Fruit fly (Drosophila melanogaster) whole organism, adult: ENCODE measurements around the gene Dhc64C.

Source experiments
- CG11617 ChIP-seq: fragments of 200-800 bp; sonication (Bioruptor generic); optimal IDR thresholded peaks from 2 replicates; lab custom pipeline; 2017; ENCODE audit warnings: mild to moderate bottlenecking, missing biosample characterization, missing genetic modification reagents, missing genetic modification characterization
- CG12768 ChIP-seq: fragments of 200-800 bp; sonication (Bioruptor generic); optimal IDR thresholded peaks from 2 replicates; lab custom pipeline; 2017; ENCODE audit warnings: missing biosample characterization, missing genetic modification characterization, mild to moderate bottlenecking, moderate library complexity, missing genetic modification reagents
- CG14711 ChIP-seq: fragments of 200-800 bp; sonication (Bioruptor generic); optimal IDR thresholded peaks from 2 replicates; lab custom pipeline; 2018; ENCODE audit warnings: missing biosample characterization, mild to moderate bottlenecking, missing genetic modification characterization, moderate library complexity
- CG1620 ChIP-seq: fragments of 200-800 bp; sonication (Bioruptor generic); optimal IDR thresholded peaks from 2 replicates; lab custom pipeline; 2016; ENCODE audit warnings: missing biosample characterization, missing genetic modification characterization
- CG33017 ChIP-seq: fragments of 200-800 bp; sonication (Bioruptor generic); optimal IDR thresholded peaks from 2 replicates; lab custom pipeline; 2018; ENCODE audit warnings: missing biosample characterization, mild to moderate bottlenecking, missing genetic modification characterization, moderate library complexity
- CG5204 ChIP-seq: fragments of 200-800 bp; sonication (Bioruptor generic); optimal IDR thresholded peaks from 2 replicates; lab custom pipeline; 2016; ENCODE audit warnings: missing biosample characterization, missing genetic modification characterization
- CG7045 ChIP-seq: fragments of 200-800 bp; sonication (Bioruptor generic); optimal IDR thresholded peaks from 2 replicates; lab custom pipeline; 2017; ENCODE audit warnings: missing biosample characterization, mild to moderate bottlenecking, missing genetic modification characterization
- CG7101 ChIP-seq: fragments of 200-800 bp; sonication (Bioruptor generic); optimal IDR thresholded peaks from 2 replicates; lab custom pipeline; 2018; ENCODE audit warnings: missing biosample characterization, mild to moderate bottlenecking, missing genetic modification characterization, moderate library complexity
- Clk ChIP-seq: fragments of 200-800 bp; sonication (Bioruptor generic); optimal IDR thresholded peaks from 2 replicates; lab custom pipeline; 2017; ENCODE audit warnings: missing biosample characterization, missing genetic modification characterization
- Crg-1 ChIP-seq: fragments of 200-800 bp; sonication (Bioruptor generic); optimal IDR thresholded peaks from 2 replicates; lab custom pipeline; 2016; ENCODE audit warnings: missing biosample characterization, missing genetic modification characterization
- Hr96 ChIP-seq: fragments of 200-800 bp; sonication (Bioruptor generic); optimal IDR thresholded peaks from 2 replicates; lab custom pipeline; 2016; ENCODE audit warnings: missing biosample characterization, missing genetic modification characterization
- Mnt ChIP-seq: fragments of 200-800 bp; sonication (Bioruptor generic); optimal IDR thresholded peaks from 2 replicates; lab custom pipeline; 2016; ENCODE audit warnings: missing biosample characterization, mild to moderate bottlenecking, missing genetic modification characterization
- bab1 ChIP-seq: fragments of 200-800 bp; sonication (Bioruptor generic); optimal IDR thresholded peaks from 3 replicates; lab custom pipeline; 2019; ENCODE audit warnings: missing biosample characterization, mild to moderate bottlenecking, missing genetic modification characterization, moderate library complexity
- cic ChIP-seq: fragments of 200-800 bp; sonication (Bioruptor generic); optimal IDR thresholded peaks from 2 replicates; lab custom pipeline; 2017; ENCODE audit warnings: missing biosample characterization, mild to moderate bottlenecking, missing genetic modification characterization, moderate library complexity
- cnc ChIP-seq, 2 experiments: fragments of >200 bp; optimal IDR thresholded peaks; 2 replicates each; lab custom pipeline; 2017
- kay ChIP-seq: fragments of 200-800 bp; sonication (Bioruptor generic); peaks from one replicate; lab custom pipeline; 2016; ENCODE audit warnings: missing biosample characterization, missing genetic modification characterization, borderline replicate concordance
- ovo ChIP-seq: fragments of 200-800 bp; sonication (Bioruptor generic); optimal IDR thresholded peaks from 2 replicates; lab custom pipeline; 2016; ENCODE audit warnings: missing biosample characterization, missing genetic modification characterization
- pad ChIP-seq: fragments of 200-800 bp; sonication (Bioruptor generic); optimal IDR thresholded peaks from 3 replicates; lab custom pipeline; 2017; ENCODE audit warnings: missing biosample characterization, missing genetic modification characterization, mild to moderate bottlenecking, moderate library complexity, missing genetic modification reagents
- tj ChIP-seq: fragments of 200-800 bp; sonication (Bioruptor generic); optimal IDR thresholded peaks from 3 replicates; lab custom pipeline; 2017; ENCODE audit warnings: missing biosample characterization, mild to moderate bottlenecking, missing genetic modification characterization, moderate library complexity
- toe ChIP-seq: fragments of 200-800 bp; sonication (Bioruptor generic); optimal IDR thresholded peaks from 2 replicates; lab custom pipeline; 2016; ENCODE audit warnings: missing biosample characterization, missing genetic modification characterization

The Dhc64C gene

dm6 chr3L:4852411-4853050, 27.0 kb upstream of the Dhc64C start, which contains the start of gene CG32237:
Gene CG32237, minus strand, starts transcription at chr3L:4852461.
- no peak for TF ChIP-seq Clk (GFP tag; lab: Kevin White, UChicago)

dm6 chr3L:4848066-4848465, 22.6 kb upstream of the Dhc64C start:
- TF ChIP-seq bab1 (GFP tag; lab: Kevin White, UChicago) = no peak
- TF ChIP-seq pad (GFP tag; lab: Kevin White, UChicago) = no peak
- no peak for TF ChIP-seq CG7045 (GFP tag; lab: Kevin White, UChicago)
- TF ChIP-seq cic (GFP tag; lab: Kevin White, UChicago) = no peak
- no peak for TF ChIP-seq cnc (optimal IDR thresholded peaks at IDR 0.05; lab: Kevin White, UChicago)
- TF ChIP-seq toe (GFP tag; lab: Kevin White, UChicago) = no peak
- TF ChIP-seq tj (GFP tag; lab: Kevin White, UChicago) = no peak
- no peak for TF ChIP-seq Crg-1 (GFP tag; lab: Kevin White, UChicago)
- no peak for TF ChIP-seq Hr96 (GFP tag; lab: Kevin White, UChicago)
- TF ChIP-seq CG7101 (tag; lab: Kevin White, UChicago) = no peak
- TF ChIP-seq Mnt (GFP tag; lab: Kevin White, UChicago) = no peak
- TF ChIP-seq CG12768 (GFP tag; lab: Kevin White, UChicago) = no peak
- TF ChIP-seq kay (GFP tag; lab: Kevin White, UChicago) = no peak
- no peak for TF ChIP-seq CG33017 (tag; lab: Kevin White, UChicago)
- no peak for TF ChIP-seq CG11617 (GFP tag; lab: Kevin White, UChicago)
- TF ChIP-seq CG14711 (tag; lab: Kevin White, UChicago) = no peak
- no peak for TF ChIP-seq Clk (GFP tag; lab: Kevin White, UChicago)

- no peak for TF ChIP-seq kay (GFP tag; lab: Kevin White, UChicago)
- no peak for TF ChIP-seq Clk (GFP tag; lab: Kevin White, UChicago)
- no peak for TF ChIP-seq toe (GFP tag; lab: Kevin White, UChicago)
- TF ChIP-seq pad (GFP tag; lab: Kevin White, UChicago) = no peak
- TF ChIP-seq CG5204 (GFP tag; lab: Kevin White, UChicago) = no peak
- no peak for TF ChIP-seq CG7045 (GFP tag; lab: Kevin White, UChicago)
- no peak for TF ChIP-seq CG14711 (tag; lab: Kevin White, UChicago)
- TF ChIP-seq CG7101 (tag; lab: Kevin White, UChicago) = no peak
- TF ChIP-seq Hr96 (GFP tag; lab: Kevin White, UChicago) = no peak
- TF ChIP-seq CG11617 (GFP tag; lab: Kevin White, UChicago) = no peak
- TF ChIP-seq bab1 (GFP tag; lab: Kevin White, UChicago) = no peak
- TF ChIP-seq cnc (optimal IDR thresholded peaks at IDR 0.05; lab: Kevin White, UChicago) = no peak
- TF ChIP-seq ovo (GFP tag; lab: Kevin White, UChicago) = no peak
- no peak for TF ChIP-seq CG33017 (tag; lab: Kevin White, UChicago)
- TF ChIP-seq CG12768 (GFP tag; lab: Kevin White, UChicago) = no peak
Measured at dm6 chr3L:4844792-4845191, 19.3 kb upstream of the Dhc64C start.

- TF ChIP-seq cnc (optimal IDR thresholded peaks at IDR 0.05; lab: Kevin White, UChicago) (no peak), ovo (GFP tag; lab: Kevin White, UChicago) (no peak), CG12768 (GFP tag; lab: Kevin White, UChicago) (no peak), CG5204 (GFP tag; lab: Kevin White, UChicago) (no peak), pad (GFP tag; lab: Kevin White, UChicago) (no peak), CG7101 (tag; lab: Kevin White, UChicago) (no peak), CG1620 (no peak), CG33017 (tag; lab: Kevin White, UChicago) (no peak), tj (GFP tag; lab: Kevin White, UChicago) (no peak), Clk (GFP tag; lab: Kevin White, UChicago) (no peak), kay (GFP tag; lab: Kevin White, UChicago) (no peak), Mnt (GFP tag; lab: Kevin White, UChicago) (no peak), CG7045 (GFP tag; lab: Kevin White, UChicago) (no peak), Crg-1 (GFP tag; lab: Kevin White, UChicago) (no peak), bab1 (GFP tag; lab: Kevin White, UChicago) (no peak), toe (GFP tag; lab: Kevin White, UChicago) (no peak), CG11617 (GFP tag; lab: Kevin White, UChicago) (no peak)
Measured at dm6 chr3L:4843428-4843827, 17.9 kb upstream of the Dhc64C start.

- no peak for TF ChIP-seq CG7045 (GFP tag; lab: Kevin White, UChicago)
- no peak for TF ChIP-seq tj (GFP tag; lab: Kevin White, UChicago)
- TF ChIP-seq CG7101 (tag; lab: Kevin White, UChicago) = no peak
- no peak for TF ChIP-seq cic (GFP tag; lab: Kevin White, UChicago)
- no peak for TF ChIP-seq Crg-1 (GFP tag; lab: Kevin White, UChicago)
- TF ChIP-seq bab1 (GFP tag; lab: Kevin White, UChicago) = no peak
- TF ChIP-seq Mnt (GFP tag; lab: Kevin White, UChicago) = no peak
Measured at dm6 chr3L:4842710-4843109, 17.2 kb upstream of the Dhc64C start.
